Fruit fly (Drosophila melanogaster): ENCODE measurements around the gene Ufd4.

DNA sequence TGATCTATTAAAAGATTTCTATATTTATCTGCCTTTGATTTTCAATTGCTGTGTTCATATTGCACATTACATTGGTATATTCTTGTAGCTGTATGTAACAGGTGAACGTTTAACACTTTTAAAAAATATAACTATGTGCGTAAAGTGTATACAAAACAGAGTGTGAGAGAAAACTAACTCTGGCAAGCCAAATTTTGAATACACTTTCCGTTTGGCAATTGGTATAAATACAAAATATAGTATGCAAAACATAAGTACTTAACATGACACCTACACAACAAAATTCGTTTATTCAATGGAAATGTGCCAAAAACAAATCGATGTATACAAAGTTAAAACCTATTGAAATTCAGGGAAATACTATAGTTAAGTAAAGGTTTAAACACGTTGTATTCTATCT is 59.3 kb downstream of the Ufd4 start:
- no peak for TF ChIP-seq psq (optimal IDR thresholded peaks at IDR 0.05)
- no peak for TF ChIP-seq pan (optimal IDR thresholded peaks at IDR 0.05)
- TF ChIP-seq EcR (GFP tag; optimal IDR thresholded peaks at IDR 0.05) = no peak
- TF ChIP-seq Dll (optimal IDR thresholded peaks at IDR 0.05) = no peak
- TF ChIP-seq usp (GFP tag; optimal IDR thresholded peaks at IDR 0.05) = no peak

Data from whole organism.